Worm (Caenorhabditis elegans) whole organism, L3 larva: ENCODE measurements around the gene ceh-33.
A peak's percentile ranks its signal among the peaks of the same experiment; 100 is the strongest.

ENCODE experiments used
- ZK546.5 ChIP-seq: sonication (generic microtip); optimal IDR thresholded peaks from 2 replicates; lab custom pipeline; 2017; ENCODE audit warnings: missing biosample characterization, missing genetic modification characterization
- daf-12 ChIP-seq: fragments of 150-350 bp; optimal IDR thresholded peaks from 2 replicates; lab custom pipeline; 2014; ENCODE audit warnings: missing biosample characterization, missing genetic modification reagents, missing genetic modification characterization
- elt-1 ChIP-seq: fragments of 150-350 bp; optimal IDR thresholded peaks from 2 replicates; lab custom pipeline; 2014; ENCODE audit warnings: missing biosample characterization, missing genetic modification characterization
- elt-2 ChIP-seq: sonication (generic microtip); optimal IDR thresholded peaks from 2 replicates; lab custom pipeline; 2016; ENCODE audit warnings: missing genetic modification reagents, mild to moderate bottlenecking, missing genetic modification characterization, missing compliant biosample characterization
- elt-3 ChIP-seq, 3 experiments: fragments of 150-350 bp in 1 of 3; sonication (generic microtip) in 2 of 3; optimal IDR thresholded peaks; 2 replicates in 2 of 3; 4 replicates in 1 of 3; lab custom pipeline; 2014 to 2017; ENCODE audit warnings: missing biosample characterization in 3 of 3, missing genetic modification characterization in 3 of 3
- eor-1 ChIP-seq, 2 experiments: fragments of 150-350 bp; optimal IDR thresholded peaks; 2 replicates each; lab custom pipeline; 2014 to 2018; ENCODE audit warnings: missing biosample characterization in 2 of 2, missing genetic modification characterization in 2 of 2
- fos-1 ChIP-seq: fragments of 150-350 bp; optimal IDR thresholded peaks from 2 replicates; lab custom pipeline; 2014; ENCODE audit warnings: missing biosample characterization, missing genetic modification characterization
- hmg-11 ChIP-seq: sonication (generic microtip); optimal IDR thresholded peaks from 2 replicates; lab custom pipeline; 2016; ENCODE audit warnings: missing genetic modification characterization, missing compliant biosample characterization
- jun-1 ChIP-seq: fragments of 150-350 bp; optimal IDR thresholded peaks from 2 replicates; lab custom pipeline; 2014; ENCODE audit warnings: missing biosample characterization, missing genetic modification reagents, missing genetic modification characterization
- lin-15B ChIP-seq: fragments of 150-350 bp; optimal IDR thresholded peaks from 2 replicates; lab custom pipeline; 2014; ENCODE audit warnings: missing biosample characterization, missing genetic modification characterization
- lin-39 ChIP-seq: fragments of 150-350 bp; optimal IDR thresholded peaks from 2 replicates; lab custom pipeline; 2018; ENCODE audit warnings: missing biosample characterization, missing genetic modification reagents, missing genetic modification characterization
- mdl-1 ChIP-seq: fragments of 150-350 bp; optimal IDR thresholded peaks from 2 replicates; lab custom pipeline; 2014; ENCODE audit warnings: missing biosample characterization, missing genetic modification characterization
- nfya-1 ChIP-seq: sonication (generic microtip); optimal IDR thresholded peaks from 2 replicates; lab custom pipeline; 2017; ENCODE audit warnings: missing genetic modification characterization, mild to moderate bottlenecking, missing compliant biosample characterization, antibody characterized with exemption, moderate library complexity; ENCODE audit not compliant: insufficient read depth
- nhr-11 ChIP-seq: fragments of 150-350 bp; optimal IDR thresholded peaks from 2 replicates; lab custom pipeline; 2014; ENCODE audit warnings: missing biosample characterization, missing genetic modification characterization
- nhr-12 ChIP-seq: fragments of 150-350 bp; optimal IDR thresholded peaks from 2 replicates; lab custom pipeline; 2014; ENCODE audit warnings: missing biosample characterization, missing genetic modification characterization
- nhr-23 ChIP-seq: fragments of 150-350 bp; optimal IDR thresholded peaks from 2 replicates; lab custom pipeline; 2014; ENCODE audit warnings: missing biosample characterization, missing genetic modification reagents, missing genetic modification characterization
- nhr-237 ChIP-seq: fragments of 150-350 bp; optimal IDR thresholded peaks from 2 replicates; lab custom pipeline; 2014; ENCODE audit warnings: missing biosample characterization, missing genetic modification characterization
- nhr-25 ChIP-seq: sonication (generic microtip); optimal IDR thresholded peaks from 2 replicates; lab custom pipeline; 2017; ENCODE audit warnings: missing biosample characterization, missing genetic modification characterization
- nhr-28 ChIP-seq: fragments of 150-350 bp; optimal IDR thresholded peaks from 2 replicates; lab custom pipeline; 2014; ENCODE audit warnings: missing biosample characterization, missing genetic modification characterization
- nhr-43 ChIP-seq: sonication (generic microtip); optimal IDR thresholded peaks from 2 replicates; lab custom pipeline; 2016; ENCODE audit warnings: mild to moderate bottlenecking, missing genetic modification characterization, missing compliant biosample characterization; ENCODE audit not compliant: poor library complexity, severe bottlenecking
- nhr-67 ChIP-seq: fragments of 150-350 bp; optimal IDR thresholded peaks from 2 replicates; lab custom pipeline; 2014; ENCODE audit warnings: missing biosample characterization, missing genetic modification characterization
- nhr-76 ChIP-seq: fragments of 150-350 bp; sonication (generic microtip); optimal IDR thresholded peaks from 5 replicates; lab custom pipeline; 2014; ENCODE audit warnings: missing biosample characterization, missing genetic modification characterization
- nhr-77 ChIP-seq: fragments of 150-350 bp; optimal IDR thresholded peaks from 2 replicates; lab custom pipeline; 2014; ENCODE audit warnings: missing biosample characterization, missing genetic modification characterization
- pha-4 ChIP-seq: fragments of 150-350 bp; optimal IDR thresholded peaks from 2 replicates; lab custom pipeline; 2014; ENCODE audit warnings: missing biosample characterization, missing genetic modification reagents, missing genetic modification characterization
- pqm-1 ChIP-seq: fragments of 150-350 bp; optimal IDR thresholded peaks from 2 replicates; lab custom pipeline; 2017; ENCODE audit warnings: missing biosample characterization, missing genetic modification characterization, inconsistent platforms
- sea-2 ChIP-seq: fragments of 150-350 bp; sonication (generic microtip); optimal IDR thresholded peaks from 4 replicates; lab custom pipeline; 2014; ENCODE audit warnings: missing biosample characterization, missing genetic modification reagents, missing genetic modification characterization
- skn-1 ChIP-seq: fragments of 150-350 bp; optimal IDR thresholded peaks from 2 replicates; lab custom pipeline; 2014; ENCODE audit warnings: missing biosample characterization, missing genetic modification characterization
- unc-39 ChIP-seq: sonication (generic microtip); optimal IDR thresholded peaks from 4 replicates; lab custom pipeline; 2017; ENCODE audit warnings: missing biosample characterization, missing genetic modification characterization
- unc-62 ChIP-seq: fragments of 150-350 bp; sonication (generic microtip); optimal IDR thresholded peaks from 4 replicates; lab custom pipeline; 2014; ENCODE audit warnings: missing biosample characterization, missing genetic modification reagents, missing genetic modification characterization
- zag-1 ChIP-seq: fragments of 150-350 bp; optimal IDR thresholded peaks from 2 replicates; lab custom pipeline; 2014; ENCODE audit warnings: missing biosample characterization, missing genetic modification characterization
- ztf-11 ChIP-seq: fragments of 150-350 bp; optimal IDR thresholded peaks from 2 replicates; lab custom pipeline; 2014; ENCODE audit warnings: missing biosample characterization, missing genetic modification characterization
- ztf-4 ChIP-seq: fragments of 150-350 bp; optimal IDR thresholded peaks from 2 replicates; lab custom pipeline; 2014; ENCODE audit warnings: missing biosample characterization, missing genetic modification characterization

The ceh-33 gene

ce11 chrV:5274974-5275373 is 49.5 kb downstream of the ceh-33 start:
- TF ChIP-seq nfya-1 (tag; lab: Kevin White, UChicago) (peak; percentile 53), elt-1 (tag; lab: Kevin White, UChicago) (no peak), nhr-67 (tag; lab: Kevin White, UChicago) (no peak), pqm-1 (tag; lab: Kevin White, UChicago) (no peak), elt-2 (peak; percentile 9), nhr-77 (tag; lab: Kevin White, UChicago) (no peak), skn-1 (tag; lab: Kevin White, UChicago) (no peak), daf-12 (no peak), nhr-23 (peak; percentile 51), nhr-25 (tag; lab: Kevin White, UChicago) (no peak), nhr-43 (tag; lab: Kevin White, UChicago) (peak; percentile 1), ztf-4 (tag; lab: Kevin White, UChicago) (no peak), lin-39 (tag; lab: Kevin White, UChicago) (no peak), ztf-11 (tag; lab: Kevin White, UChicago) (no peak), sea-2 (GFP tag; lab: Kevin White, UChicago) (no peak), lin-15B (tag; lab: Kevin White, UChicago) (peak; percentile 64), nhr-12 (tag; lab: Kevin White, UChicago) (no peak), ZK546.5 (tag; lab: Kevin White, UChicago) (no peak), eor-1 (tag; optimal IDR thresholded peaks at IDR 0.05; lab: Kevin White, UChicago) (no peak), mdl-1 (tag; lab: Kevin White, UChicago) (no peak), zag-1 (tag; lab: Kevin White, UChicago) (no peak), pha-4 (tag; lab: Kevin White, UChicago) (peak; percentile 53), hmg-11 (tag; lab: Kevin White, UChicago) (no peak), nhr-11 (tag; lab: Kevin White, UChicago) (no peak), unc-39 (tag; lab: Kevin White, UChicago) (no peak), elt-3 (tag; optimal IDR thresholded peaks at IDR 0.05; lab: Kevin White, UChicago) (no peak), jun-1 (tag; lab: Kevin White, UChicago) (no peak)
- TF ChIP-seq, all 47 proteins: peak for 6

ce11 chrV:5273770-5274169 is 50.7 kb downstream of the ceh-33 start, which contains the start of gene natc-2:
natc-2 (plus strand) TSS chrV:5274070.
- TF ChIP-seq pqm-1 (tag; lab: Kevin White, UChicago), result no peak
- no peak for TF ChIP-seq elt-2
- no peak for TF ChIP-seq unc-39 (tag; lab: Kevin White, UChicago)
- no peak for TF ChIP-seq nhr-237 (tag; lab: Kevin White, UChicago)
- no peak for TF ChIP-seq elt-3 (tag; optimal IDR thresholded peaks at IDR 0.05; lab: Kevin White, UChicago)
- TF ChIP-seq zag-1 (tag; lab: Kevin White, UChicago), result no peak
- no peak for TF ChIP-seq nhr-43 (tag; lab: Kevin White, UChicago)
- no peak for TF ChIP-seq unc-62 (GFP tag; lab: Kevin White, UChicago)
- TF ChIP-seq lin-39 (tag; lab: Kevin White, UChicago), result no peak
- TF ChIP-seq nhr-76 (tag; lab: Kevin White, UChicago), result no peak
- TF ChIP-seq nhr-28 (tag; lab: Kevin White, UChicago), result no peak
- TF ChIP-seq hmg-11 (tag; lab: Kevin White, UChicago), result no peak
- no peak for TF ChIP-seq skn-1 (tag; lab: Kevin White, UChicago)
- no peak for TF ChIP-seq sea-2 (GFP tag; lab: Kevin White, UChicago)
- TF ChIP-seq ztf-11 (tag; lab: Kevin White, UChicago), result no peak
- TF ChIP-seq mdl-1 (tag; lab: Kevin White, UChicago), result no peak

DNA sequence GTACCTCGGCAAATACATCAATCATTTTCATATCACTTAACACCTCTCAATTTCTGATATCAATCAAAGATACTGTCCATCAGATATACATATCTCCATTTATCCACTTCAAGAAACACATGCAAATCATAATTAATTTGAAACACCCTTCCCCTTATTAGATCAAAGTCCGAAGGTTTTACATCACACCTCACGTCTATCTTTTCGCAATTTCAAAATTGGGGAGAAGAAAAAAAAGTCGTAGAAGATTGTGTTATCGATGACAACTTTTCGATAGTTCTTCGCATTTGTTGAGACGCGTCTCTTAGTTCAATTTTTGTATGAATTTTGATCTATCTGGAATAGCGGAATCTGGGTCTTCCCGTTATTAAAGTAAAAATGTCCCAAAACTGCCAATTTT is 51.2 kb downstream of the ceh-33 start:
- peak; percentile 4 for TF ChIP-seq elt-2
- TF ChIP-seq nhr-43 (tag; lab: Kevin White, UChicago), result peak; percentile 21
- TF ChIP-seq fos-1, result no peak
